Worm (Caenorhabditis elegans) whole organism, young adult: Measurements from ENCODE around the gene T28D6.3.

Experiments
- F49E8.2 ChIP-seq: sonication (generic microtip); optimal IDR thresholded peaks from 3 replicates; lab custom pipeline; 2017; ENCODE audit warnings: missing genetic modification characterization, mild to moderate bottlenecking, missing compliant biosample characterization, antibody characterized with exemption, moderate library complexity; ENCODE audit not compliant: insufficient read depth
- T26A5.8 ChIP-seq: sonication (generic microtip); optimal IDR thresholded peaks from 2 replicates; lab custom pipeline; 2016; ENCODE audit warnings: missing genetic modification characterization, missing compliant biosample characterization
- akir-1 ChIP-seq: fragments of 200-800 bp; sonication (Bioruptor generic); optimal IDR thresholded peaks from 2 replicates; lab custom pipeline; 2018; ENCODE audit warnings: mild to moderate bottlenecking, missing genetic modification characterization, moderate library complexity, missing compliant biosample characterization
- aptf-2 ChIP-seq: fragments of 200-800 bp; sonication (Bioruptor generic); conservative IDR thresholded peaks from 2 replicates; pipeline ENCODE4 v1.3.6; 2022; ENCODE audit warnings: missing genetic modification reagents, missing genetic modification characterization, missing compliant biosample characterization
- dpff-1 ChIP-seq: sonication (generic microtip); optimal IDR thresholded peaks from 2 replicates; lab custom pipeline; 2017; ENCODE audit warnings: mild to moderate bottlenecking, missing genetic modification characterization, missing compliant biosample characterization
- dpl-1 ChIP-seq: fragments of 150-350 bp; optimal IDR thresholded peaks from 2 replicates; lab custom pipeline; 2014; ENCODE audit warnings: missing biosample characterization, missing genetic modification reagents, missing genetic modification characterization
- ekl-4 ChIP-seq: fragments of 200-800 bp; sonication (Bioruptor generic); IDR thresholded peaks from 2 replicates; pipeline ENCODE4 v1.3.6; 2022; ENCODE audit warnings: missing genetic modification reagents, missing genetic modification characterization, missing compliant biosample characterization
- gei-17 ChIP-seq: fragments of 200-800 bp; sonication (Bioruptor generic); optimal IDR thresholded peaks from 2 replicates; lab custom pipeline; 2018; ENCODE audit warnings: mild to moderate bottlenecking, missing genetic modification characterization, missing compliant biosample characterization
- lag-1 ChIP-seq: fragments of 200-800 bp; sonication (Bioruptor generic); IDR thresholded peaks from 2 replicates; pipeline ENCODE4 v1.3.6; 2022; ENCODE audit warnings: missing genetic modification reagents, missing genetic modification characterization, missing compliant biosample characterization
- lin-54 ChIP-seq: fragments of 200-800 bp; sonication (Bioruptor generic); optimal IDR thresholded peaks from 2 replicates; lab custom pipeline; 2018; ENCODE audit warnings: mild to moderate bottlenecking, missing genetic modification characterization, missing compliant biosample characterization
- sea-2 ChIP-seq: fragments of 200-800 bp; sonication (Bioruptor generic); IDR thresholded peaks from 2 replicates; pipeline ENCODE4 v1.3.6; 2022; ENCODE audit warnings: missing genetic modification characterization, missing compliant biosample characterization
- snpc-3.4 ChIP-seq: sonication (generic microtip); optimal IDR thresholded peaks from 2 replicates; lab custom pipeline; 2017; ENCODE audit warnings: missing genetic modification characterization, mild to moderate bottlenecking, missing compliant biosample characterization, antibody characterized with exemption, moderate library complexity, missing genotype, missing genetic modification reagents
- snpc-4 ChIP-seq, 5 experiments: fragments of 150-350 bp in 1 of 5; sonication (generic microtip) in 4 of 5; optimal IDR thresholded peaks; 2 replicates each; lab custom pipeline; 2014 to 2018; ENCODE audit warnings: missing genetic modification characterization in 5 of 5, missing biosample characterization in 3 of 5, antibody characterized with exemption in 2 of 5, mild to moderate bottlenecking in 2 of 5, missing compliant biosample characterization in 2 of 5, missing genotype in 2 of 5, moderate library complexity in 2 of 5, missing genetic modification reagents in 1 of 5
- unc-62 ChIP-seq: fragments of 150-350 bp; optimal IDR thresholded peaks from 2 replicates; lab custom pipeline; 2014; ENCODE audit warnings: missing biosample characterization, missing genetic modification reagents, missing genetic modification characterization

- TF ChIP-seq dpff-1 (tag; lab: Kevin White, UChicago), result no peak
- TF ChIP-seq akir-1 (GFP tag; lab: Kevin White, UChicago), result no peak
- TF ChIP-seq snpc-4 (GFP tag; optimal IDR thresholded peaks at IDR 0.05; lab: Kevin White, UChicago), result no peak
- TF ChIP-seq snpc-4 (tag; optimal IDR thresholded peaks at IDR 0.05; lab: Kevin White, UChicago), result no peak
- no peak for TF ChIP-seq snpc-3.4 (tag; lab: Kevin White, UChicago)
- no peak for TF ChIP-seq lin-54
- TF ChIP-seq T26A5.8 (tag; lab: Kevin White, UChicago), result no peak
- no peak for TF ChIP-seq gei-17 (GFP tag; lab: Kevin White, UChicago)
- no peak for TF ChIP-seq F49E8.2 (tag; lab: Kevin White, UChicago)
- no peak for TF ChIP-seq ekl-4
- no peak for TF ChIP-seq dpl-1 (GFP tag; lab: Kevin White, UChicago)
- no peak for TF ChIP-seq lag-1 (GFP tag; lab: Robert Waterston, UW)
- TF ChIP-seq sea-2 (GFP tag; lab: Robert Waterston, UW), result no peak
- TF ChIP-seq unc-62 (GFP tag; lab: Kevin White, UChicago), result no peak
- no peak for TF ChIP-seq aptf-2 (GFP tag; lab: Robert Waterston, UW)
Measured at ce11 chrIII:11359422-11359821, 7.1 kb upstream of the T28D6.3 start.
